Fruit fly (Drosophila melanogaster): ENCODE results near the gene CG15005.

- TF ChIP-seq CG8478 (optimal IDR thresholded peaks at IDR 0.05) (no peak), CTCF (optimal IDR thresholded peaks at IDR 0.05) (no peak)
Observed at dm6 chr3L:4184563-4184962, 19.6 kb downstream of the CG15005 start, which contains the start of gene Teh3.
